Worm (Caenorhabditis elegans): ENCODE results near the gene F18G5.6.

DNA sequence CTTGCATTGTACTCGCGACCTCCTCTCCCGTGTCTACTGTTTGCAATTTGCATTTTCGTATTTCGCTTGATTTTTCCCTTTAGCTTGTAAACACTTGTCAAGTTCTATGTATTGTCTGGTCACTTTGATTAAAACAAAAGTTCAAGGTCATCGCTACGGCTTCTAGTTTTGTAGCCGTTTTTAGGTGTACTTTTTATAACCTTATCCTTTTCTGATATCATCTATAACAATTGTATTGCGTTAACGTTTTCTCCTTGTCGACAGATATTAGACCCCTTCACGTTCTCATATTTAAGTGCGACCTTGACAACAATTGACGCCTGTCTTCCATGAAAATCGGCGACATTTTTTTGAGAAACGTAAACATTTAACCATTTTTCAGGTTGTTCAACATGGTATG, 17.5 kb downstream of the F18G5.6 start:
- TF ChIP-seq hmbx-1 (tag; optimal IDR thresholded peaks at IDR 0.05) (no peak), ceh-13 (GFP tag; optimal IDR thresholded peaks at IDR 0.05) (no peak), pes-1 (GFP tag; IDR thresholded peaks at IDR 0.05) (no peak), ama-1 (optimal IDR thresholded peaks at IDR 0.05) (no peak), flt-1 (GFP tag; IDR thresholded peaks at IDR 0.05) (no peak), tbx-37 (GFP tag; conservative IDR thresholded peaks at IDR 0.05) (no peak), B0310.2 (tag; optimal IDR thresholded peaks at IDR 0.05) (no peak), ets-7 (tag; optimal IDR thresholded peaks at IDR 0.05) (no peak), aly-1 (tag; optimal IDR thresholded peaks at IDR 0.05) (no peak), F13C5.2 (tag; optimal IDR thresholded peaks at IDR 0.05) (no peak), hnd-1 (tag; optimal IDR thresholded peaks at IDR 0.05) (no peak)

All from whole organism, early embryonic.